Fruit fly (Drosophila melanogaster) whole organism, embryonic: ENCODE data around the gene CG9117.

ENCODE experiments used
- CG10267 ChIP-seq: fragments of 200-800 bp; sonication (Bioruptor generic); optimal IDR thresholded peaks from 2 replicates; lab custom pipeline; 2018; ENCODE audit warnings: missing biosample characterization, mild to moderate bottlenecking, missing genetic modification characterization, moderate library complexity
- CG10543 ChIP-seq: fragments of 200-800 bp; sonication (Bioruptor generic); optimal IDR thresholded peaks from 3 replicates; lab custom pipeline; 2017; ENCODE audit warnings: missing biosample characterization, mild to moderate bottlenecking, missing genetic modification characterization, moderate library complexity
- CG10654 ChIP-seq: fragments of 200-800 bp; sonication (Bioruptor generic); optimal IDR thresholded peaks from 2 replicates; lab custom pipeline; 2016; ENCODE audit warnings: missing biosample characterization, missing genetic modification characterization
- CG10979 ChIP-seq: fragments of 200-800 bp; sonication (Bioruptor generic); optimal IDR thresholded peaks from 2 replicates; lab custom pipeline; 2018; ENCODE audit warnings: missing biosample characterization, mild to moderate bottlenecking, missing genetic modification characterization, moderate library complexity
- CG11085 ChIP-seq: fragments of 200-800 bp; sonication (Bioruptor generic); IDR thresholded peaks from 2 replicates; pipeline ENCODE4 v1.3.6; 2022; ENCODE audit warnings: missing biosample characterization, missing genetic modification characterization
- CG11456 ChIP-seq: fragments of 200-800 bp; sonication (Bioruptor generic); IDR thresholded peaks from 3 replicates; pipeline ENCODE4 v1.3.6; 2022; ENCODE audit warnings: missing biosample characterization, missing genetic modification characterization
- CG12659 ChIP-seq: fragments of 200-800 bp; sonication (Bioruptor generic); optimal IDR thresholded peaks from 3 replicates; lab custom pipeline; 2017; ENCODE audit warnings: mild to moderate bottlenecking, missing biosample characterization, missing genetic modification reagents, missing genetic modification characterization
- CG13775 ChIP-seq: fragments of 200-800 bp; sonication (Bioruptor generic); optimal IDR thresholded peaks from 3 replicates; lab custom pipeline; 2017; ENCODE audit warnings: missing biosample characterization, mild to moderate bottlenecking, missing genetic modification characterization
- CG14710 ChIP-seq: fragments of 200-800 bp; sonication (Bioruptor generic); optimal IDR thresholded peaks from 3 replicates; lab custom pipeline; 2019; ENCODE audit warnings: missing biosample characterization, mild to moderate bottlenecking, missing genetic modification characterization, moderate library complexity
- CG14860 ChIP-seq: fragments of 200-800 bp; sonication (Bioruptor generic); IDR thresholded peaks from 3 replicates; pipeline ENCODE4 v1.3.6; 2022; ENCODE audit warnings: missing biosample characterization, missing genetic modification characterization; ENCODE audit not compliant: partially characterized antibody
- CG14965 ChIP-seq: fragments of 200-800 bp; sonication (Bioruptor generic); optimal IDR thresholded peaks from 2 replicates; lab custom pipeline; 2016; ENCODE audit warnings: missing biosample characterization, missing genetic modification characterization, borderline replicate concordance
- CG1602 ChIP-seq: fragments of 200-800 bp; sonication (Bioruptor generic); optimal IDR thresholded peaks from 3 replicates; lab custom pipeline; 2016; ENCODE audit warnings: missing biosample characterization, missing genetic modification characterization
- CG17802 ChIP-seq: fragments of 200-800 bp; sonication (Bioruptor generic); optimal IDR thresholded peaks from 2 replicates; lab custom pipeline; 2018; ENCODE audit warnings: missing biosample characterization, mild to moderate bottlenecking, missing genetic modification characterization, moderate library complexity
- CG2889 ChIP-seq: fragments of 200-800 bp; sonication (Bioruptor generic); IDR thresholded peaks from 3 replicates; pipeline ENCODE4 v1.3.6; 2022; ENCODE audit warnings: missing biosample characterization, missing genetic modification characterization
- CG33557 ChIP-seq: fragments of 200-800 bp; sonication (Bioruptor generic); optimal IDR thresholded peaks from 2 replicates; lab custom pipeline; 2019; ENCODE audit warnings: missing biosample characterization, mild to moderate bottlenecking, missing genetic modification characterization, moderate library complexity
- CG34224 ChIP-seq: fragments of 200-800 bp; sonication (Bioruptor generic); IDR thresholded peaks from 3 replicates; pipeline ENCODE4 v1.3.6; 2022; ENCODE audit warnings: missing biosample characterization, missing genetic modification characterization; ENCODE audit not compliant: partially characterized antibody
- CG3726 ChIP-seq: fragments of 200-800 bp; sonication (Bioruptor generic); IDR thresholded peaks from 3 replicates; pipeline ENCODE4, ENCODE4 v1.3.6; 2022; ENCODE audit warnings: missing biosample characterization, missing genetic modification characterization
- CG8388 ChIP-seq: fragments of 200-800 bp; sonication (Bioruptor generic); optimal IDR thresholded peaks from 2 replicates; lab custom pipeline; 2019; ENCODE audit warnings: missing biosample characterization, mild to moderate bottlenecking, missing genetic modification characterization, moderate library complexity
- CG8924 ChIP-seq: fragments of 200-800 bp; optimal IDR thresholded peaks from 3 replicates; lab custom pipeline; 2019; ENCODE audit warnings: missing biosample characterization, mild to moderate bottlenecking, missing genetic modification characterization, moderate library complexity
- CG9727 ChIP-seq: fragments of 200-800 bp; sonication (Bioruptor generic); optimal IDR thresholded peaks from 3 replicates; lab custom pipeline; 2017; ENCODE audit warnings: missing biosample characterization, mild to moderate bottlenecking, missing genetic modification characterization
- Doc2 ChIP-seq: fragments of 200-800 bp; sonication (Bioruptor generic); IDR thresholded peaks from 2 replicates; pipeline ENCODE4 v1.3.6; 2022; ENCODE audit warnings: missing biosample characterization, missing genetic modification characterization
- Dref ChIP-seq: fragments of 200-800 bp; sonication (Bioruptor generic); IDR thresholded peaks from 2 replicates; pipeline ENCODE4 v1.3.6; 2022; ENCODE audit warnings: missing biosample characterization, missing genetic modification characterization
- Fer1 ChIP-seq: fragments of 200-800 bp; sonication (Bioruptor generic); optimal IDR thresholded peaks from 2 replicates; lab custom pipeline; 2017; ENCODE audit warnings: missing biosample characterization, mild to moderate bottlenecking, missing genetic modification characterization
- H2.0 ChIP-seq: fragments of 200-800 bp; sonication (Bioruptor generic); IDR thresholded peaks from 2 replicates; pipeline ENCODE4 v1.3.6; 2022; ENCODE audit warnings: missing biosample characterization, missing genetic modification characterization
- HLHmδ ChIP-seq: fragments of 200-800 bp; sonication (Bioruptor generic); optimal IDR thresholded peaks from 2 replicates; lab custom pipeline; 2018; ENCODE audit warnings: missing biosample characterization, mild to moderate bottlenecking, missing genetic modification characterization, moderate library complexity
- HmgZ ChIP-seq: fragments of 200-800 bp; sonication (Bioruptor generic); optimal IDR thresholded peaks from 2 replicates; lab custom pipeline; 2018; ENCODE audit warnings: missing biosample characterization, mild to moderate bottlenecking, missing genetic modification characterization
- Hsf ChIP-seq: fragments of 200-800 bp; sonication (Bioruptor generic); optimal IDR thresholded peaks from 3 replicates; lab custom pipeline; 2016; ENCODE audit warnings: missing biosample characterization, missing genetic modification characterization
- MESR4 ChIP-seq: fragments of 200-800 bp; sonication (Bioruptor generic); optimal IDR thresholded peaks from 2 replicates; lab custom pipeline; 2018; ENCODE audit warnings: missing biosample characterization, mild to moderate bottlenecking, missing genetic modification characterization, moderate library complexity
- Scr ChIP-seq: fragments of 200-800 bp; sonication (Bioruptor generic); IDR thresholded peaks from 2 replicates; pipeline ENCODE4 v1.3.6; 2022; ENCODE audit warnings: missing biosample characterization, missing genetic modification characterization; ENCODE audit not compliant: partially characterized antibody
- Xrp1 ChIP-seq: fragments of 200-800 bp; sonication (Bioruptor generic); IDR thresholded peaks from 2 replicates; pipeline ENCODE4 v1.3.6; 2022; ENCODE audit warnings: missing biosample characterization, missing genetic modification characterization
- az2 ChIP-seq: fragments of 200-800 bp; sonication (Bioruptor generic); optimal IDR thresholded peaks from 3 replicates; lab custom pipeline; 2016; ENCODE audit warnings: missing biosample characterization, missing genetic modification characterization
- bsh ChIP-seq, 2 experiments: fragments of 200-800 bp; sonication (Bioruptor generic); optimal IDR thresholded peaks; 2 replicates each; lab custom pipeline; 2017 to 2018; ENCODE audit warnings: mild to moderate bottlenecking in 2 of 2, missing biosample characterization in 2 of 2, missing genetic modification characterization in 2 of 2, moderate library complexity in 1 of 2
- cato ChIP-seq: fragments of 200-800 bp; sonication (Bioruptor generic); optimal IDR thresholded peaks from 2 replicates; lab custom pipeline; 2016; ENCODE audit warnings: missing biosample characterization, missing genetic modification characterization, borderline replicate concordance
- chm ChIP-seq: fragments of 200-800 bp; sonication (Bioruptor generic); IDR thresholded peaks from 2 replicates; pipeline ENCODE4 v1.3.6; 2022; ENCODE audit warnings: missing biosample characterization, missing genetic modification characterization
- croc ChIP-seq: fragments of 200-800 bp; sonication (Bioruptor generic); conservative IDR thresholded peaks from 3 replicates; pipeline ENCODE4 v1.3.6; 2022; ENCODE audit warnings: missing biosample characterization, missing genetic modification characterization
- dan ChIP-seq: fragments of 200-800 bp; sonication (Bioruptor generic); IDR thresholded peaks from 2 replicates; pipeline ENCODE4 v1.3.6; 2022; ENCODE audit warnings: missing biosample characterization, missing genetic modification characterization
- dimm ChIP-seq: fragments of 200-800 bp; sonication (Bioruptor generic); IDR thresholded peaks from 2 replicates; pipeline ENCODE4 v1.3.6; 2022; ENCODE audit warnings: missing biosample characterization, missing genetic modification characterization
- fd64A ChIP-seq: fragments of 200-800 bp; sonication (Bioruptor generic); optimal IDR thresholded peaks from 3 replicates; lab custom pipeline; 2018; ENCODE audit warnings: missing biosample characterization, mild to moderate bottlenecking, missing genetic modification characterization
- fd96Cb ChIP-seq: fragments of 200-800 bp; sonication (Bioruptor generic); optimal IDR thresholded peaks from 2 replicates; lab custom pipeline; 2018; ENCODE audit warnings: missing biosample characterization, mild to moderate bottlenecking, missing genetic modification characterization, moderate library complexity
- gcm2 ChIP-seq: fragments of 200-800 bp; sonication (Bioruptor generic); optimal IDR thresholded peaks from 2 replicates; lab custom pipeline; 2016; ENCODE audit warnings: missing biosample characterization, missing genetic modification characterization
- gfzf ChIP-seq: fragments of 200-800 bp; sonication (Bioruptor generic); optimal IDR thresholded peaks from 2 replicates; lab custom pipeline; 2016; ENCODE audit warnings: missing biosample characterization, mild to moderate bottlenecking, missing genetic modification characterization, moderate library complexity
- kah ChIP-seq: fragments of 200-800 bp; sonication (Bioruptor generic); optimal IDR thresholded peaks from 2 replicates; lab custom pipeline; 2018; ENCODE audit warnings: missing biosample characterization, mild to moderate bottlenecking, missing genetic modification characterization
- lbe ChIP-seq: fragments of 200-800 bp; sonication (Bioruptor generic); optimal IDR thresholded peaks from 2 replicates; lab custom pipeline; 2016; ENCODE audit warnings: missing biosample characterization, mild to moderate bottlenecking, missing genetic modification characterization
- pnt ChIP-seq: fragments of 200-800 bp; sonication (Bioruptor generic); optimal IDR thresholded peaks from 3 replicates; lab custom pipeline; 2016; ENCODE audit warnings: missing biosample characterization, missing genetic modification characterization
- prd ChIP-seq, 3 experiments: fragments of >200 bp in 2 of 3; fragments of 200-800 bp in 1 of 3; sonication (Bioruptor generic) in 1 of 3; optimal IDR thresholded peaks in 2 of 3; IDR thresholded peaks in 1 of 3; 2 replicates in 2 of 3; 3 replicates in 1 of 3; pipeline versions ENCODE4 v1.3.6 to Lab custom; 2017 to 2022; ENCODE audit warnings: missing biosample characterization in 1 of 3, missing genetic modification characterization in 1 of 3
- sc ChIP-seq, 3 experiments: fragments of >200 bp in 2 of 3; fragments of 200-800 bp in 1 of 3; sonication (Bioruptor generic) in 1 of 3; optimal IDR thresholded peaks; 2 replicates in 2 of 3; 3 replicates in 1 of 3; lab custom pipeline; 2017; ENCODE audit warnings: mild to moderate bottlenecking in 1 of 3, missing biosample characterization in 1 of 3, missing genetic modification characterization in 1 of 3, missing genetic modification reagents in 1 of 3
- shn ChIP-seq: fragments of 200-800 bp; sonication (Bioruptor generic); optimal IDR thresholded peaks from 3 replicates; lab custom pipeline; 2016; ENCODE audit warnings: missing biosample characterization, missing genetic modification characterization
- slou ChIP-seq: fragments of 200-800 bp; sonication (Bioruptor generic); optimal IDR thresholded peaks from 3 replicates; lab custom pipeline; 2016; ENCODE audit warnings: missing biosample characterization, missing genetic modification characterization
- tup ChIP-seq: fragments of 200-800 bp; sonication (Bioruptor generic); optimal IDR thresholded peaks from 2 replicates; lab custom pipeline; 2016; ENCODE audit warnings: missing biosample characterization, mild to moderate bottlenecking, missing genetic modification characterization, moderate library complexity

Gene CG9117

DNA sequence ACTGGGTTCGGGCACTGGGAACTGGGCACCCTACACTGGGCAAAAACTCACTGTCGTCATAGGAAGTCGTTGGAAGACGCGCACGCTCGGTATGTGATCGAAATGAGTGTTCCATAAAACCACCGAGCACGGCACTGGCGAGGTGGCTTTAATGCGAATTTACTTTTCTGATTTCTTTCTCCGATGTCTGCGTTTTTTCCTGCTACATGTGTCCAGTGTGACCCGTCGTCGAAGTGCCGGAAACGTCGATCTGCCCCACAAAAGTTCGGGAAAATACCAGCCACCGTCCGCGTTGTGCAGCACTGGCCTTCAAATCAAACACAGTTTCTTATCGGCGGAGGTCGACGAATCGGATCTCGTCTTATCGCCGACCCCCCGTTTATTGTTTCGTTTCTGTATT lies 38.5 kb downstream of the CG9117 start, which contains the start of gene Kdm5 (continued):
- TF ChIP-seq pnt (GFP tag; lab: Kevin White, UChicago) (no peak), HLHmδ (GFP tag; lab: Kevin White, UChicago) (peak; percentile 63), CG34224 (no peak), CG14710 (tag; lab: Kevin White, UChicago) (peak; percentile 46), CG2889 (no peak), fd64A (no peak), gcm2 (GFP tag; lab: Kevin White, UChicago) (no peak), CG13775 (GFP tag; lab: Kevin White, UChicago) (no peak), CG14860 (no peak), kah (GFP tag; lab: Kevin White, UChicago) (no peak), az2 (GFP tag; lab: Kevin White, UChicago) (no peak), CG1602 (GFP tag; lab: Kevin White, UChicago) (no peak), CG17802 (tag; lab: Kevin White, UChicago) (peak; percentile 44), fd96Cb (tag; lab: Kevin White, UChicago) (no peak), CG10267 (peak; percentile 94), dimm (GFP tag; lab: Robert Waterston, UW) (no peak), Xrp1 (GFP tag; lab: Robert Waterston, UW) (no peak), Dref (peak; percentile 50; the same call in 1 of the 2 replicates), croc (no peak; the same call in 2 of the 3 replicates), shn (GFP tag; lab: Kevin White, UChicago) (peak; percentile 45), CG8924 (tag; lab: Kevin White, UChicago) (peak; percentile 7), CG14965 (GFP tag; lab: Kevin White, UChicago) (no peak), CG10543 (GFP tag; lab: Kevin White, UChicago) (peak; percentile 78), bsh (GFP tag; optimal IDR thresholded peaks at IDR 0.05; lab: Kevin White, UChicago) (no peak), CG11085 (no peak), MESR4 (GFP tag; lab: Kevin White, UChicago) (peak; percentile 91), CG11456 (GFP tag; lab: Robert Waterston, UW) (peak; percentile 70; the same call in 2 of the 3 replicates), Scr (peak; percentile 34), CG9727 (GFP tag; lab: Kevin White, UChicago) (peak; percentile 30), CG10979 (tag; lab: Kevin White, UChicago) (no peak), CG10654 (GFP tag; lab: Kevin White, UChicago) (no peak), CG33557 (GFP tag; lab: Kevin White, UChicago) (no peak), CG8388 (GFP tag; lab: Kevin White, UChicago) (no peak), HmgZ (tag; lab: Kevin White, UChicago) (peak; percentile 62), chm (peak; percentile 47; the same call in 1 of the 2 replicates), lbe (GFP tag; lab: Kevin White, UChicago) (no peak), H2.0 (GFP tag; lab: Robert Waterston, UW) (no peak), gfzf (GFP tag; lab: Kevin White, UChicago) (peak; percentile 84), sc (optimal IDR thresholded peaks at IDR 0.05; lab: Kevin White, UChicago) (no peak), sc (GFP tag; optimal IDR thresholded peaks at IDR 0.05; lab: Kevin White, UChicago) (no peak), prd (optimal IDR thresholded peaks at IDR 0.05; lab: Kevin White, UChicago) (no peak), prd (GFP tag; IDR thresholded peaks at IDR 0.05; lab: Robert Waterston, UW) (peak; percentile 45; the same call in 1 of the 3 replicates), CG12659 (GFP tag; lab: Kevin White, UChicago) (peak; percentile 76), slou (GFP tag; lab: Kevin White, UChicago) (no peak), tup (GFP tag; lab: Kevin White, UChicago) (no peak), Hsf (GFP tag; lab: Kevin White, UChicago) (no peak), Doc2 (GFP tag; lab: Robert Waterston, UW) (no peak), Fer1 (peak; percentile 48), dan (GFP tag; lab: Robert Waterston, UW) (no peak), cato (GFP tag; lab: Kevin White, UChicago) (no peak), CG3726 (GFP tag; lab: Robert Waterston, UW) (no peak)
